Worm (Caenorhabditis elegans): ENCODE data around the gene C07A12.18.
A peak's percentile ranks its signal among the peaks of the same experiment; 100 is the strongest.

Gene C07A12.18

ce11 chrX:4530426-4531044 is 19.2 kb downstream of the C07A12.18 start:
- TF ChIP-seq nhr-129 (tag; optimal IDR thresholded peaks at IDR 0.05), result no peak
- TF ChIP-seq blmp-1 (tag; optimal IDR thresholded peaks at IDR 0.05; ENCODE audit: insufficient read depth), result no peak
- TF ChIP-seq gmeb-1 (tag; optimal IDR thresholded peaks at IDR 0.05), result no peak
- no peak for TF ChIP-seq lin-11 (tag; optimal IDR thresholded peaks at IDR 0.05)
- no peak for TF ChIP-seq F13H6.1 (tag; optimal IDR thresholded peaks at IDR 0.05)
- TF ChIP-seq mab-5 (tag; optimal IDR thresholded peaks at IDR 0.05), result no peak
- peak; percentile 31 for TF ChIP-seq sma-9 (GFP tag; optimal IDR thresholded peaks at IDR 0.05)
- TF ChIP-seq sma-9 (tag; optimal IDR thresholded peaks at IDR 0.05), result no peak
- TF ChIP-seq ZK546.5 (tag; optimal IDR thresholded peaks at IDR 0.05), result no peak
- no peak for TF ChIP-seq elt-1 (tag; optimal IDR thresholded peaks at IDR 0.05)
- no peak for TF ChIP-seq sem-4 (tag; optimal IDR thresholded peaks at IDR 0.05)
- no peak for TF ChIP-seq nhr-11 (tag; optimal IDR thresholded peaks at IDR 0.05)
- no peak for TF ChIP-seq unc-39 (tag; optimal IDR thresholded peaks at IDR 0.05)
- no peak for TF ChIP-seq ztf-4 (tag; optimal IDR thresholded peaks at IDR 0.05)
- no peak for TF ChIP-seq unc-62 (GFP tag; optimal IDR thresholded peaks at IDR 0.05)
- TF ChIP-seq nhr-25 (tag; optimal IDR thresholded peaks at IDR 0.05), result no peak
- TF ChIP-seq peb-1 (tag; optimal IDR thresholded peaks at IDR 0.05), result no peak
- TF ChIP-seq skn-1 (tag; optimal IDR thresholded peaks at IDR 0.05), result no peak
- TF ChIP-seq Y55F3AM.14 (GFP tag; optimal IDR thresholded peaks at IDR 0.05), result no peak
- TF ChIP-seq C34F6.9 (tag; optimal IDR thresholded peaks at IDR 0.05), result no peak
- no peak for TF ChIP-seq aly-2 (tag; optimal IDR thresholded peaks at IDR 0.05)
- no peak for TF ChIP-seq mbf-1 (tag; optimal IDR thresholded peaks at IDR 0.05)
- TF ChIP-seq crh-2 (tag; optimal IDR thresholded peaks at IDR 0.05), result peak; percentile 31
- no peak for TF ChIP-seq nhr-21 (tag; optimal IDR thresholded peaks at IDR 0.05)
- TF ChIP-seq lin-13 (GFP tag; optimal IDR thresholded peaks at IDR 0.05), result no peak
- no peak for TF ChIP-seq sma-3 (GFP tag; optimal IDR thresholded peaks at IDR 0.05)
- TF ChIP-seq fos-1 (tag; optimal IDR thresholded peaks at IDR 0.05), result peak; percentile 26
- no peak for TF ChIP-seq ztf-11 (tag; optimal IDR thresholded peaks at IDR 0.05)
- TF ChIP-seq lsy-2 (tag; optimal IDR thresholded peaks at IDR 0.05), result peak in 1 of 2 experiments; percentile 11

DNA sequence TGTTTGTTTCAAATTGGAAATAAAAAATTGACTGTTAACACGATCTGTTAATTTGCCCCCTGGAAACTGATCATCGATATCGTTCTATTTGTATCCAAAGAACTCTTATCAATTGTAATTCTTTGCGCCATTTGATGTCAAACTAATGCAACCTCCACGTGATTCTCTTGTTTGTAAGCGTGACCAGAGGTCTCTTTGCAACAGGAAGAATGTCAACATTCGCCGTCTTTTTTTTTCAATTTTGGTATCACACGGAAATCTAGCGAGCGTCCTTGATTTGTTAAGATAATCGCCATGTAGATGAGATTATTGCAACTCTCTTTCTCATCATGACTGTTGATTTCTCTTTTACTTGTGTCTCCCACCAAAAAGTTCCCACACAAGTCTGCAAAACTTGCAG is 20.8 kb downstream of the C07A12.18 start:
- TF ChIP-seq C34F6.9 (tag; optimal IDR thresholded peaks at IDR 0.05) (peak; percentile 2), elt-1 (tag; optimal IDR thresholded peaks at IDR 0.05) (peak; percentile 29), sma-3 (GFP tag; optimal IDR thresholded peaks at IDR 0.05) (peak; percentile 89), lin-13 (GFP tag; optimal IDR thresholded peaks at IDR 0.05) (no peak), nhr-23 (tag; optimal IDR thresholded peaks at IDR 0.05) (no peak), gmeb-1 (tag; optimal IDR thresholded peaks at IDR 0.05) (peak; percentile 63), nhr-21 (tag; optimal IDR thresholded peaks at IDR 0.05) (peak; percentile 90), peb-1 (tag; optimal IDR thresholded peaks at IDR 0.05) (no peak), Y55F3AM.14 (GFP tag; optimal IDR thresholded peaks at IDR 0.05) (no peak), nhr-6 (tag; optimal IDR thresholded peaks at IDR 0.05) (no peak), mbf-1 (tag; optimal IDR thresholded peaks at IDR 0.05) (no peak), alr-1 (tag; optimal IDR thresholded peaks at IDR 0.05) (no peak), mab-5 (tag; optimal IDR thresholded peaks at IDR 0.05) (no peak), lin-39 (tag; optimal IDR thresholded peaks at IDR 0.05) (no peak), unc-62 (GFP tag; optimal IDR thresholded peaks at IDR 0.05) (no peak), nhr-10 (tag; optimal IDR thresholded peaks at IDR 0.05) (no peak), ztf-4 (tag; optimal IDR thresholded peaks at IDR 0.05) (no peak), snpc-4 (tag; optimal IDR thresholded peaks at IDR 0.05) (no peak), ceh-16 (tag; optimal IDR thresholded peaks at IDR 0.05) (peak; percentile 21), lsy-2 (tag; optimal IDR thresholded peaks at IDR 0.05) (peak in 1 of 2 experiments; percentile 43), F13H6.1 (tag; optimal IDR thresholded peaks at IDR 0.05) (peak; percentile 33), blmp-1 (tag; optimal IDR thresholded peaks at IDR 0.05; ENCODE audit: insufficient read depth) (peak; percentile 78), nhr-12 (tag; optimal IDR thresholded peaks at IDR 0.05) (no peak), unc-39 (tag; optimal IDR thresholded peaks at IDR 0.05) (no peak), nhr-237 (tag; optimal IDR thresholded peaks at IDR 0.05) (no peak), aly-2 (tag; optimal IDR thresholded peaks at IDR 0.05) (no peak), lin-11 (tag; optimal IDR thresholded peaks at IDR 0.05) (no peak), unc-55 (GFP tag; optimal IDR thresholded peaks at IDR 0.05) (no peak), ztf-1 (GFP tag; conservative IDR thresholded peaks at IDR 0.05) (no peak), nhr-77 (tag; optimal IDR thresholded peaks at IDR 0.05) (no peak), ztf-11 (tag; optimal IDR thresholded peaks at IDR 0.05) (no peak), nhr-11 (tag; optimal IDR thresholded peaks at IDR 0.05) (no peak), skn-1 (tag; optimal IDR thresholded peaks at IDR 0.05) (no peak), sma-9 (GFP tag; optimal IDR thresholded peaks at IDR 0.05) (peak; percentile 97), sma-9 (tag; optimal IDR thresholded peaks at IDR 0.05) (no peak), dmd-4 (tag; optimal IDR thresholded peaks at IDR 0.05) (no peak), nhr-129 (tag; optimal IDR thresholded peaks at IDR 0.05) (peak; percentile 73), egl-27 (tag; optimal IDR thresholded peaks at IDR 0.05) (no peak), elt-3 (tag; optimal IDR thresholded peaks at IDR 0.05) (no peak), zag-1 (tag; optimal IDR thresholded peaks at IDR 0.05) (no peak), sem-4 (tag; optimal IDR thresholded peaks at IDR 0.05) (no peak), mdl-1 (tag; optimal IDR thresholded peaks at IDR 0.05) (peak; percentile 22 to 66), R02D3.7 (tag; optimal IDR thresholded peaks at IDR 0.05) (no peak), nhr-25 (tag; optimal IDR thresholded peaks at IDR 0.05) (peak; percentile 92), ama-1 (optimal IDR thresholded peaks at IDR 0.05) (no peak), ceh-82 (tag; optimal IDR thresholded peaks at IDR 0.05) (no peak), ZK546.5 (tag; optimal IDR thresholded peaks at IDR 0.05) (no peak)
